Fruit fly (Drosophila melanogaster) whole organism, embryonic: Measurements from ENCODE around the gene IntS4.
A peak's percentile ranks its signal among the peaks of the same experiment; 100 is the strongest.

Experiments
- Aef1 ChIP-seq: fragments of 200-800 bp; sonication (Bioruptor generic); IDR thresholded peaks from 3 replicates; pipeline ENCODE4 v1.3.6; 2022; ENCODE audit warnings: missing biosample characterization, missing genetic modification characterization
- Antp ChIP-seq: fragments of 200-800 bp; sonication (Bioruptor generic); optimal IDR thresholded peaks from 3 replicates; lab custom pipeline; 2016; ENCODE audit warnings: missing biosample characterization, missing genetic modification characterization
- Bdp1 ChIP-seq: fragments of 200-800 bp; sonication (Bioruptor generic); optimal IDR thresholded peaks from 3 replicates; lab custom pipeline; 2016; ENCODE audit warnings: missing biosample characterization, missing genetic modification characterization
- BtbVII ChIP-seq: fragments of 200-800 bp; sonication (Bioruptor generic); optimal IDR thresholded peaks from 3 replicates; lab custom pipeline; 2017; ENCODE audit warnings: missing biosample characterization, mild to moderate bottlenecking, missing genetic modification characterization
- CG11504 ChIP-seq: fragments of 200-800 bp; sonication (Bioruptor generic); optimal IDR thresholded peaks from 3 replicates; lab custom pipeline; 2019; ENCODE audit warnings: missing biosample characterization, mild to moderate bottlenecking, missing genetic modification characterization, moderate library complexity
- CG14014 ChIP-seq: fragments of 200-800 bp; sonication (Bioruptor generic); IDR thresholded peaks from 2 replicates; pipeline ENCODE4 v1.3.6; 2022; ENCODE audit warnings: missing biosample characterization, missing genetic modification characterization
- CG15011 ChIP-seq: fragments of 200-800 bp; sonication (Bioruptor generic); optimal IDR thresholded peaks from 3 replicates; lab custom pipeline; 2018; ENCODE audit warnings: missing biosample characterization, mild to moderate bottlenecking, missing genetic modification characterization
- CG15696 ChIP-seq: fragments of 200-800 bp; sonication (Bioruptor generic); optimal IDR thresholded peaks from 2 replicates; lab custom pipeline; 2019; ENCODE audit warnings: missing biosample characterization, mild to moderate bottlenecking, missing genetic modification characterization, moderate library complexity
- CG17385 ChIP-seq: fragments of 200-800 bp; sonication (Bioruptor generic); optimal IDR thresholded peaks from 3 replicates; lab custom pipeline; 2018; ENCODE audit warnings: missing biosample characterization, mild to moderate bottlenecking, missing genetic modification characterization
- CG1832 ChIP-seq: fragments of 200-800 bp; sonication (Bioruptor generic); optimal IDR thresholded peaks from 2 replicates; lab custom pipeline; 2017; ENCODE audit warnings: missing biosample characterization, mild to moderate bottlenecking, missing genetic modification characterization, inconsistent platforms
- CG2712 ChIP-seq: fragments of 200-800 bp; optimal IDR thresholded peaks from 3 replicates; lab custom pipeline; 2019; ENCODE audit warnings: missing biosample characterization, mild to moderate bottlenecking, missing genetic modification characterization, moderate library complexity
- CG34376 ChIP-seq: fragments of 200-800 bp; sonication (Bioruptor generic); optimal IDR thresholded peaks from 2 replicates; lab custom pipeline; 2018; ENCODE audit warnings: missing biosample characterization, mild to moderate bottlenecking, missing genetic modification characterization
- CG3847 ChIP-seq: fragments of 200-800 bp; sonication (Bioruptor generic); IDR thresholded peaks from 2 replicates; pipeline ENCODE4 v1.3.6; 2022; ENCODE audit warnings: missing biosample characterization, missing genetic modification characterization
- CG4328 ChIP-seq: fragments of 200-800 bp; sonication (Bioruptor generic); optimal IDR thresholded peaks from 3 replicates; lab custom pipeline; 2017; ENCODE audit warnings: missing biosample characterization, missing genetic modification reagents, missing genetic modification characterization
- CG5180 ChIP-seq: fragments of 200-800 bp; sonication (Bioruptor generic); optimal IDR thresholded peaks from 3 replicates; lab custom pipeline; 2017; ENCODE audit warnings: missing biosample characterization, missing genetic modification characterization, mild to moderate bottlenecking, moderate library complexity, missing genetic modification reagents
- CG7556 ChIP-seq: fragments of 200-800 bp; sonication (Bioruptor generic); optimal IDR thresholded peaks from 2 replicates; lab custom pipeline; 2017; ENCODE audit warnings: missing biosample characterization, mild to moderate bottlenecking, missing genetic modification characterization
- CG9215 ChIP-seq: fragments of 200-800 bp; sonication (Bioruptor generic); IDR thresholded peaks from 2 replicates; pipeline ENCODE4 v1.3.6; 2022; ENCODE audit warnings: missing biosample characterization, missing genetic modification characterization
- CG9817 ChIP-seq: fragments of 200-800 bp; sonication (Bioruptor generic); optimal IDR thresholded peaks from 2 replicates; lab custom pipeline; 2018; ENCODE audit warnings: missing biosample characterization, mild to moderate bottlenecking, missing genetic modification characterization, moderate library complexity
- CG9876 ChIP-seq: fragments of 200-800 bp; sonication (Bioruptor generic); optimal IDR thresholded peaks from 2 replicates; lab custom pipeline; 2016; ENCODE audit warnings: missing biosample characterization, missing genetic modification characterization
- CG9932 ChIP-seq: fragments of 200-800 bp; sonication (Bioruptor generic); IDR thresholded peaks from 2 replicates; pipeline ENCODE4 v1.3.6; 2022; ENCODE audit warnings: missing biosample characterization, missing genetic modification characterization
- Dip3 ChIP-seq: fragments of 200-800 bp; sonication (Bioruptor generic); optimal IDR thresholded peaks from 3 replicates; lab custom pipeline; 2016; ENCODE audit warnings: missing biosample characterization, missing genetic modification characterization
- Ets65A ChIP-seq: fragments of 200-800 bp; sonication (Bioruptor generic); peaks from one replicate; lab custom pipeline; 2016; ENCODE audit warnings: missing biosample characterization, missing genetic modification characterization
- Ets97D ChIP-seq: fragments of 200-800 bp; sonication (Bioruptor generic); optimal IDR thresholded peaks from 3 replicates; lab custom pipeline; 2016; ENCODE audit warnings: missing biosample characterization, missing genetic modification characterization
- Fer3 ChIP-seq: fragments of 200-800 bp; sonication (Bioruptor generic); optimal IDR thresholded peaks from 2 replicates; lab custom pipeline; 2018; ENCODE audit warnings: missing biosample characterization, mild to moderate bottlenecking, missing genetic modification characterization, moderate library complexity
- Gug ChIP-seq: fragments of 200-800 bp; sonication (Bioruptor generic); IDR thresholded peaks from 4 replicates; pipeline ENCODE4 v1.3.6; 2022; ENCODE audit warnings: missing biosample characterization, missing genetic modification characterization
- Hr51 ChIP-seq, 2 experiments: fragments of 200-800 bp; sonication (Bioruptor generic); optimal IDR thresholded peaks; 2 replicates in 1 of 2; 3 replicates in 1 of 2; lab custom pipeline; 2016 to 2018; ENCODE audit warnings: missing biosample characterization in 2 of 2, missing genetic modification characterization in 2 of 2, mild to moderate bottlenecking in 1 of 2, moderate library complexity in 1 of 2
- Lpt ChIP-seq: fragments of >200 bp; optimal IDR thresholded peaks from 2 replicates; lab custom pipeline; 2018; ENCODE audit warnings: missing biosample characterization, missing genetic modification characterization
- Mes4 ChIP-seq: fragments of 200-800 bp; sonication (Bioruptor generic); optimal IDR thresholded peaks from 2 replicates; lab custom pipeline; 2016; ENCODE audit warnings: missing biosample characterization, missing genetic modification characterization
- Myb ChIP-seq: fragments of 200-800 bp; sonication (Bioruptor generic); optimal IDR thresholded peaks from 2 replicates; lab custom pipeline; 2016; ENCODE audit warnings: missing biosample characterization, missing genetic modification characterization
- NfI ChIP-seq: fragments of 200-800 bp; sonication (Bioruptor generic); optimal IDR thresholded peaks from 3 replicates; lab custom pipeline; 2018; ENCODE audit warnings: missing biosample characterization, mild to moderate bottlenecking, missing genetic modification characterization, moderate library complexity
- Sox102F ChIP-seq: fragments of 200-800 bp; sonication (Bioruptor generic); optimal IDR thresholded peaks from 2 replicates; lab custom pipeline; 2018; ENCODE audit warnings: missing biosample characterization, mild to moderate bottlenecking, missing genetic modification characterization, moderate library complexity
- aop ChIP-seq: fragments of 200-800 bp; sonication (Bioruptor generic); IDR thresholded peaks from 2 replicates; pipeline ENCODE4 v1.3.6; 2022; ENCODE audit warnings: missing biosample characterization, missing genetic modification characterization
- az2 ChIP-seq: fragments of 200-800 bp; sonication (Bioruptor generic); optimal IDR thresholded peaks from 3 replicates; lab custom pipeline; 2016; ENCODE audit warnings: missing biosample characterization, missing genetic modification characterization
- chif ChIP-seq, 2 experiments: fragments of 200-800 bp; sonication (Bioruptor generic); optimal IDR thresholded peaks; 3 replicates each; lab custom pipeline; 2016; ENCODE audit warnings: missing biosample characterization in 2 of 2, missing genetic modification characterization in 2 of 2
- emc ChIP-seq: fragments of 200-800 bp; sonication (Bioruptor generic); optimal IDR thresholded peaks from 2 replicates; lab custom pipeline; 2016; ENCODE audit warnings: missing biosample characterization, missing genetic modification characterization
- en ChIP-seq: fragments of 200-800 bp; sonication (Bioruptor generic); optimal IDR thresholded peaks from 2 replicates; lab custom pipeline; 2016; ENCODE audit warnings: missing biosample characterization, missing genetic modification characterization
- eve ChIP-seq, 2 experiments: fragments of >200 bp; optimal IDR thresholded peaks; 2 replicates each; lab custom pipeline; 2017; ENCODE audit warnings: missing biosample characterization in 2 of 2, missing genetic modification characterization in 2 of 2
- ham ChIP-seq: fragments of 200-800 bp; sonication (Bioruptor generic); IDR thresholded peaks from 2 replicates; pipeline ENCODE4 v1.3.6; 2022; ENCODE audit warnings: missing biosample characterization, missing genetic modification characterization
- her ChIP-seq: fragments of 200-800 bp; sonication (Bioruptor generic); optimal IDR thresholded peaks from 2 replicates; lab custom pipeline; 2016; ENCODE audit warnings: missing biosample characterization, missing genetic modification characterization
- hkb ChIP-seq, 2 experiments: fragments of 200-800 bp in 1 of 2; fragments of >200 bp in 1 of 2; sonication (Bioruptor generic) in 1 of 2; IDR thresholded peaks in 1 of 2; optimal IDR thresholded peaks in 1 of 2; 2 replicates each; pipeline versions ENCODE4 v1.3.6 to Lab custom; 2017 to 2022; ENCODE audit warnings: missing biosample characterization in 1 of 2, missing genetic modification characterization in 1 of 2
- ken ChIP-seq: fragments of 200-800 bp; sonication (Bioruptor generic); IDR thresholded peaks from 3 replicates; pipeline ENCODE4 v1.3.6; 2022; ENCODE audit warnings: missing biosample characterization, missing genetic modification characterization
- mld ChIP-seq: fragments of 200-800 bp; sonication (Bioruptor generic); IDR thresholded peaks from 3 replicates; pipeline ENCODE4 v1.3.6; 2022; ENCODE audit warnings: missing biosample characterization, missing genetic modification characterization; ENCODE audit not compliant: partially characterized antibody
- peb ChIP-seq: fragments of 200-800 bp; sonication (Bioruptor generic); IDR thresholded peaks from 2 replicates; pipeline ENCODE4 v1.3.6; 2022; ENCODE audit warnings: missing biosample characterization, missing genetic modification characterization
- ranshi ChIP-seq: fragments of 200-800 bp; sonication (Bioruptor generic); IDR thresholded peaks from 2 replicates; pipeline ENCODE4 v1.3.6; 2022; ENCODE audit warnings: missing biosample characterization, missing genetic modification characterization
- row ChIP-seq: fragments of 200-800 bp; sonication (Bioruptor generic); IDR thresholded peaks from 3 replicates; pipeline ENCODE4 v1.3.6; 2022; ENCODE audit warnings: missing biosample characterization, missing genetic modification characterization
- shn ChIP-seq: fragments of 200-800 bp; sonication (Bioruptor generic); optimal IDR thresholded peaks from 3 replicates; lab custom pipeline; 2016; ENCODE audit warnings: missing biosample characterization, missing genetic modification characterization
- sob ChIP-seq: fragments of 200-800 bp; sonication (Bioruptor generic); IDR thresholded peaks from 2 replicates; pipeline ENCODE4 v1.3.6; 2022; ENCODE audit warnings: missing biosample characterization, missing genetic modification characterization
- sr ChIP-seq: fragments of 200-800 bp; sonication (Bioruptor generic); IDR thresholded peaks from 3 replicates; pipeline ENCODE4 v1.3.6; 2022; ENCODE audit warnings: missing biosample characterization, missing genetic modification characterization
- toy ChIP-seq: fragments of 200-800 bp; sonication (Bioruptor generic); IDR thresholded peaks from 2 replicates; pipeline ENCODE4 v1.3.6; 2022; ENCODE audit warnings: missing biosample characterization, missing genetic modification characterization
- vvl ChIP-seq: fragments of 200-800 bp; sonication (Bioruptor generic); IDR thresholded peaks from 2 replicates; pipeline ENCODE4 v1.3.6; 2022; ENCODE audit warnings: missing biosample characterization, missing genetic modification characterization
- zf30C ChIP-seq: fragments of 200-800 bp; sonication (Bioruptor generic); optimal IDR thresholded peaks from 3 replicates; lab custom pipeline; 2018; ENCODE audit warnings: missing biosample characterization, mild to moderate bottlenecking, missing genetic modification characterization

The IntS4 gene

dm6 chrX:8536649-8537048 lies 21.9 kb downstream of the IntS4 start (continued):
- TF ChIP-seq CG11504 (peak; percentile 71), Dip3 (no peak), Hr51 (GFP tag; optimal IDR thresholded peaks at IDR 0.05; lab: Kevin White, UChicago) (peak in 1 of 2 experiments; percentile 48), vvl (GFP tag; lab: Robert Waterston, UW) (peak; percentile 50; the same call in 1 of the 2 replicates), Sox102F (peak; percentile 24), CG14014 (GFP tag; lab: Robert Waterston, UW) (0 out of 2 replicates have a peak, but pooled peaks have one; percentile 40), Antp (GFP tag; lab: Kevin White, UChicago) (peak; percentile 29), CG9817 (no peak), az2 (GFP tag; lab: Kevin White, UChicago) (peak; percentile 2), hkb (optimal IDR thresholded peaks at IDR 0.05; lab: Kevin White, UChicago) (no peak), hkb (GFP tag; IDR thresholded peaks at IDR 0.05; lab: Robert Waterston, UW) (peak; percentile 58; the same call in 1 of the 2 replicates), ranshi (GFP tag; lab: Robert Waterston, UW) (peak; percentile 49; the same call in 1 of the 2 replicates), CG1832 (GFP tag; lab: Kevin White, UChicago) (no peak), CG15011 (GFP tag; lab: Kevin White, UChicago) (no peak), Myb (GFP tag; lab: Kevin White, UChicago) (peak; percentile 9), CG9215 (0 out of 2 replicates have a peak, but pooled peaks have one; percentile 11), CG2712 (tag; lab: Kevin White, UChicago) (peak; percentile 10), CG4328 (no peak), peb (GFP tag; lab: Robert Waterston, UW) (no peak), Fer3 (tag; lab: Kevin White, UChicago) (peak; percentile 26), Ets97D (no peak), CG15696 (tag; lab: Kevin White, UChicago) (no peak), sr (GFP tag; lab: Robert Waterston, UW) (no peak), Gug (GFP tag; lab: Robert Waterston, UW) (peak; percentile 43; the same call in 1 of the 4 replicates), CG17385 (peak; percentile 14), CG7556 (GFP tag; lab: Kevin White, UChicago) (peak; percentile 26), CG9876 (GFP tag; lab: Kevin White, UChicago) (no peak), CG5180 (no peak), en (GFP tag; lab: Kevin White, UChicago) (no peak), toy (GFP tag; lab: Robert Waterston, UW) (no peak), Mes4 (GFP tag; lab: Kevin White, UChicago) (no peak), her (peak; percentile 14), zf30C (GFP tag; lab: Kevin White, UChicago) (no peak), ken (GFP tag; lab: Robert Waterston, UW) (0 out of 3 replicates have a peak, but pooled peaks have one; percentile 35), eve (GFP tag; optimal IDR thresholded peaks at IDR 0.05; lab: Kevin White, UChicago) (peak in 1 of 2 experiments; percentile 6), CG3847 (GFP tag; lab: Robert Waterston, UW) (0 out of 2 replicates have a peak, but pooled peaks have one; percentile 25), sob (peak; percentile 62), row (GFP tag; lab: Robert Waterston, UW) (peak; percentile 65), ham (GFP tag; lab: Robert Waterston, UW) (no peak), mld (no peak), Bdp1 (no peak), NfI (GFP tag; lab: Kevin White, UChicago) (peak; percentile 15), shn (GFP tag; lab: Kevin White, UChicago) (no peak), BtbVII (GFP tag; lab: Kevin White, UChicago) (peak; percentile 14), emc (GFP tag; lab: Kevin White, UChicago) (no peak), Lpt (no peak), CG34376 (no peak), chif (GFP tag; optimal IDR thresholded peaks at IDR 0.05; lab: Kevin White, UChicago) (no peak), CG9932 (GFP tag; lab: Robert Waterston, UW) (peak; percentile 50; the same call in 1 of the 2 replicates), Aef1 (GFP tag; lab: Robert Waterston, UW) (0 out of 3 replicates have a peak, but pooled peaks have one; percentile 32), Ets65A (GFP tag; lab: Kevin White, UChicago) (peak; percentile 89), aop (GFP tag; lab: Robert Waterston, UW) (no peak)
